Worm (Caenorhabditis elegans): Measurements from ENCODE around the gene T03F6.6.
A peak's percentile ranks its signal among the peaks of the same experiment; 100 is the strongest.

The T03F6.6 gene

DNA sequence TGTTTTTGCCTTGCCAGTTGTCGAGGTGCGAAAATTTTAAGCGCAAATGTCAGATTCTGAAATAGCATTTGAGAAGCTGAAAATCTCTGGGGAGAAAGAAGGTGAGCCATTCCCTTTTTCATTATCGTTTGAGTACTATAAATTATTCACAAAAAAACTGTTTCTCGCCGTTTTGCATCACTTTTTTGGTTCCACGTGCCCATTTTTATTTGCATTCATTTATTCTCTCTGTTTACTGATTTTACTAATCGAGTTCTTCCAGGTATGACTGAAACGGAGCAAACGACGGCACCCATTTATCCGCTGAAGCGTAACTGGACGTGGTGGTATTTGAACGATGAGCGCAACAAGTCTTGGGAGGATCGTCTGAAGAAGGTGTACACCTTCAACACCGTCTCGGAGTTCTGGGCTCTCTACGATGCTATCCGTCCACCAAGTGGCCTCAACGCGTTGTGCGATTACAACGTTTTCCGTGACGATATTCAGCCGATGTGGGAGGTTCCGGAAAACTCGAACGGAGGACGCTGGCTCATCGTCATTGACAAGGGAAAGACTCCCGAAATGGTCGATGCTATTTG is 36.4 kb downstream of the T03F6.6 start:
- TF ChIP-seq ama-1 (optimal IDR thresholded peaks at IDR 0.05) (no peak), nhr-25 (tag; optimal IDR thresholded peaks at IDR 0.05) (no peak), egl-27 (tag; optimal IDR thresholded peaks at IDR 0.05) (no peak), mdl-1 (tag; optimal IDR thresholded peaks at IDR 0.05) (no peak), aly-2 (tag; optimal IDR thresholded peaks at IDR 0.05) (no peak)

DNA sequence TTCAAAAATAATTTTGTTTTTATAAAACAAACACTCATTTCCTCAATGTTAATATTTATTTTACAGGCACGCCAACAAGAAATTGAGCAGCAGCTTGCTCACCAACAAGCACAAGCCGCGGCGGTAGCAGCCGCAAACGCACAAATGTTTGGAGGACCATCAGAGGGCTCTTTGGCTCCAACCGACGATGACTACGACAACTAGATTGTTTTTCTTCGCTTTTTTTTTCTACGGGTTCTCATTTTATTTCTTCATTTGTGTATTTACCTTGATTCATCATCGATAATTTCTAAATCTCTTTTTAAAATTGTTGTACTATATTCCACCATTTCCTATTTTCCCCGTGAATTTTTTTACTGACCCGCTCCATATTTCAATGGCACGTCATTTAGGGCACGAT is 37.0 kb downstream of the T03F6.6 start, which contains the start of gene ife-1:
Gene ife-1 (plus strand): TSS at position 301 of the 400 bp plus-strand sequence.
- TF ChIP-seq lin-39 (tag; optimal IDR thresholded peaks at IDR 0.05): no peak
- no peak for TF ChIP-seq pqm-1 (tag; optimal IDR thresholded peaks at IDR 0.05)
- TF ChIP-seq lin-15B (tag; optimal IDR thresholded peaks at IDR 0.05): no peak
- no peak for TF ChIP-seq ceh-16 (tag; optimal IDR thresholded peaks at IDR 0.05)
- TF ChIP-seq tbx-2 (tag; optimal IDR thresholded peaks at IDR 0.05): no peak
- no peak for TF ChIP-seq elt-3 (tag; optimal IDR thresholded peaks at IDR 0.05)
- TF ChIP-seq nhr-11 (tag; optimal IDR thresholded peaks at IDR 0.05): no peak
- no peak for TF ChIP-seq egl-5 (tag; optimal IDR thresholded peaks at IDR 0.05)
- no peak for TF ChIP-seq ceh-82 (tag; optimal IDR thresholded peaks at IDR 0.05)
- TF ChIP-seq unc-39 (tag; optimal IDR thresholded peaks at IDR 0.05): no peak
- no peak for TF ChIP-seq fkh-10 (GFP tag; optimal IDR thresholded peaks at IDR 0.05)
- no peak for TF ChIP-seq nhr-77 (tag; optimal IDR thresholded peaks at IDR 0.05)

DNA sequence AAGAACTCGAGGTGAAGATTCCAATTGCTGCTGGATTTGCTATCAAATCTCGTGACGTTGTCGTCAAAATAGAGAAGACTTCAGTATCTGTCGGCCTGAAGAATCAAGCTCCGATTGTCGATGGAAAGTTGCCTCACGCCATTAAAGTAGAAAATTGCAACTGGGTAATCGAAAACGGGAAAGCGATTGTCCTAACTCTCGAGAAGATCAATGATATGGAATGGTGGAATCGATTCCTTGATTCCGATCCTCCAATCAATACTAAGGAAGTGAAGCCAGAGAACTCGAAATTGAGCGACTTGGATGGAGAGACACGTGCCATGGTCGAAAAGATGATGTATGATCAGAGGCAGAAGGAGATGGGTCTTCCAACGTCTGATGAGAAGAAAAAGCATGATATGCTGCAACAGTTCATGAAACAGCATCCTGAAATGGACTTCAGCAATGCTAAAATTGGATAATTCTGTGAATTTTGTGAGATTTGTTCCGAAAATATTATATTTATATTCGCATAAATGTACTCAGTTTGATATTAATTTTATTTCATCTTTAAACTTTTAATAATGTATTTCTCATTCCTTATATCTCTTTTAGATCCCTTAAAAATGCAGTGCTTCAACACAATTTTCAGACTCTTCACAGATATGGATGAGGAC is 37.9 kb downstream of the T03F6.6 start, which contains the start of gene dro-1:
Gene dro-1 (plus strand): TSS at position 606 of the 656 bp plus-strand sequence.
- TF ChIP-seq nhr-43 (tag; optimal IDR thresholded peaks at IDR 0.05; ENCODE audit: poor library complexity, severe bottlenecking) (no peak), ztf-4 (tag; optimal IDR thresholded peaks at IDR 0.05) (no peak), tbx-2 (tag; optimal IDR thresholded peaks at IDR 0.05) (no peak), fos-1 (tag; optimal IDR thresholded peaks at IDR 0.05) (no peak), zag-1 (tag; optimal IDR thresholded peaks at IDR 0.05) (no peak), elt-3 (tag; optimal IDR thresholded peaks at IDR 0.05) (no peak), nhr-23 (tag; optimal IDR thresholded peaks at IDR 0.05) (no peak), ceh-82 (tag; optimal IDR thresholded peaks at IDR 0.05) (no peak), lsy-12 (tag; optimal IDR thresholded peaks at IDR 0.05) (no peak), skn-1 (tag; optimal IDR thresholded peaks at IDR 0.05) (no peak), ceh-16 (tag; optimal IDR thresholded peaks at IDR 0.05) (no peak), ZK546.5 (tag; optimal IDR thresholded peaks at IDR 0.05) (no peak), unc-62 (GFP tag; optimal IDR thresholded peaks at IDR 0.05) (no peak), nhr-67 (tag; optimal IDR thresholded peaks at IDR 0.05) (no peak), nhr-25 (tag; optimal IDR thresholded peaks at IDR 0.05) (no peak), mml-1 (tag; optimal IDR thresholded peaks at IDR 0.05) (no peak), lin-39 (tag; optimal IDR thresholded peaks at IDR 0.05) (no peak), hmg-11 (tag; optimal IDR thresholded peaks at IDR 0.05) (no peak), fkh-2 (tag; optimal IDR thresholded peaks at IDR 0.05) (no peak), nhr-11 (tag; optimal IDR thresholded peaks at IDR 0.05) (no peak)

DNA sequence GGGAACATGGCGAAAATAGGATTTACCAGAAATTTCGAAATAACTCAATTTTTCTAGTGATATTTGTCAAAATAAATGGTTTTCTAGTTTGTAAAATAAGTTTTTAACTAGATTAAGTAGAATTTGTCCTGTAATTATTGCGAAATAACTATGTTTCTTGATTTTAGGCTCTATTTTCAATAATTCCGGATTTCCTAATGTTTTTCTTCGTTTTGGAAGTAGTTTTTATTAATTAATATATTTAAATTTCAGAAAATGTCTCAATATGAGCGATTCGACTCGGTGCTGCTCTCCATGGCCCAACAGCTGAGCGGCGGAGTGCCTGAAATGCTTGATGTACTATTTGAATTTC is 38.8 kb downstream of the T03F6.6 start, which contains the start of gene nud-1:
Gene nud-1 (plus strand): TSS at position 253 of the 352 bp plus-strand sequence.
- TF ChIP-seq mdl-1 (tag; optimal IDR thresholded peaks at IDR 0.05) (no peak), nfya-1 (tag; optimal IDR thresholded peaks at IDR 0.05; ENCODE audit: insufficient read depth) (no peak), mml-1 (tag; optimal IDR thresholded peaks at IDR 0.05) (no peak), snpc-4 (tag; optimal IDR thresholded peaks at IDR 0.05) (no peak), egl-27 (tag; optimal IDR thresholded peaks at IDR 0.05) (no peak)

DNA sequence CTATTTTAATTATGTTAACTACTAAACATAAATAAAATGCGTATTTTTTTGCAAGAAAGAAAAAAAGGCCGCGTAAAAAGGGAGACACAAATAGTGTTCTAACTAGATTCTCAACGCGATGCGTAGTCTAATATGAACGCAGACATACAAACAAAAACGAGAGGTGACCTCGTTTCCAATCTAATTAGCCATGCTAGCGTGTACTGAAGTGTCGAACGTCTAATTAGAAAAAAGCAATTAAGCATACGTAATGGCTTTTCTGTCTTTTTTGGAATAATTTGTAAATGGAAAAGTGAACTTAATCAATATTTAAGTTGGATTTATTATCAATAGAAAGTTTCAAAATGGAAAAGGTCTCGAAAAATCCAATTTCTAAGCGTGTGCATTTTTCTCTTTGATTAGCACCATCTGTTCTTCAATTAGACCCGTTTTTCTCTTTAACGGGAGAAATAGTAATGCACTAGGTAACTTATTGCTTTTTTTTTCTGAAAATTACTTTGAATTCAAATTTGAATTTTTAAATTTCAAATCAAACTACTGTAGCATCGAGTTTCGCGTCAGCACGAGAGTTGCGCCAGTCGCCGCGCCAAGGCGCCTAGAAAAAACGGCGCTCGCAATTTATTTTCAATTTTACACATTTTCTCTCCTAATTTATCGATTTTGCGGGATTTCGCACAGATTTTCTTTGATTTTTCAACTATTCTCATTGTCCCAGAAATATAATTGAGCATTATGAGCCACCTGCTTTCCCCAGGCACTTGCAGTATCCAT is 39.4 kb downstream of the T03F6.6 start:
- TF ChIP-seq nhr-43 (tag; optimal IDR thresholded peaks at IDR 0.05; ENCODE audit: poor library complexity, severe bottlenecking) (no peak), nfya-1 (tag; optimal IDR thresholded peaks at IDR 0.05; ENCODE audit: insufficient read depth) (peak; percentile 42), lsy-12 (tag; optimal IDR thresholded peaks at IDR 0.05) (no peak), daf-12 (tag; optimal IDR thresholded peaks at IDR 0.05) (no peak), hmg-11 (tag; optimal IDR thresholded peaks at IDR 0.05) (peak; percentile 23), ZK546.5 (tag; optimal IDR thresholded peaks at IDR 0.05) (no peak), elt-2 (tag; optimal IDR thresholded peaks at IDR 0.05) (peak; percentile 10), R02D3.7 (tag; optimal IDR thresholded peaks at IDR 0.05) (no peak), lin-15B (tag; optimal IDR thresholded peaks at IDR 0.05) (peak; percentile 9)
